In the genomic region with DNA sequence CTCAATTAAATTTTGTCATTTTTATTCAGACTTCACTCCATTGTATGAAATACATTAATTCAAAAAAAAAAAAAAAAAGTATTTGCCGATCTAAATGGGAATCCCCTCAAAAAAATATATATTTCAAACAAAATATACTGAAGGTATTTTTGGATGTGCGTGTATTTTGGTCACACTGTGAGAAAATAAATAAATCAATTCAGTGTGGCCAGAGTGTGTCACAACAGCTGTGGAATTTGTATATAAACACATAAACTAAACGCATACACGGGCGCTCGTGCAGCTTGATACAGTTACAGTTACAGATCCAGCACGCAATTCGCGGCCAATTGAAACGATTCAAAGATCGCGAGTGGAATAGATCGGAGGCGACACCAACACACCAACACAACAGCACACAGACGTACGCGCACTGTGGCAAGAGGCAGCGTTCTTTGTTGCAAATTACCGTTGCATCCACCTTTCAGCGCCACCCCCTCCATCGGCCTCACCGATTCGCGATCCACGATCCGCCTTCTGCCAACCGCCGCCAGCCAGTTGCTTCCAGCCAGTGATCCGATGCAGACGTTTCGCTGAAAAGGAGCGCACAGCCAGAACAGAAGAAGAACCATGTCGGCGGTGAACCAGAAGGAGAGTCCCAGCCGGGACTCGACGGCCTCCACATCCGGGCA, we compare ENCODE assay signal across 2 fruit fly cellular contexts.
TF ChIP-seq lines count a peak whose summit lies in the region.

A gene (plus strand): TSS at position 260 of the 671 bp plus-strand sequence.

TF ChIP-seq in whole organism, embryonic, 481 proteins besides CTCF, POLR2A, EP300 and RAD21 (continued from another document and continues in another):
- TF ChIP-seq unc-4 (GFP tag; IDR thresholded peaks at IDR 0.05; lab: Robert Waterston, UW; ENCODE audit: partially characterized antibody) (0 out of 2 replicates have a peak, but pooled peaks have one; percentile 28), CG18764 (GFP tag; optimal IDR thresholded peaks at IDR 0.05; lab: Kevin White, UChicago) (no peak), HLHmδ (GFP tag; optimal IDR thresholded peaks at IDR 0.05; lab: Kevin White, UChicago) (no peak), CG6272 (GFP tag; IDR thresholded peaks at IDR 0.05; lab: Robert Waterston, UW) (no peak), E2f2 (GFP tag; IDR thresholded peaks at IDR 0.05; lab: Robert Waterston, UW) (peak; percentile 57), br (optimal IDR thresholded peaks at IDR 0.05; lab: Kevin White, UChicago) (no peak), CG13775 (GFP tag; optimal IDR thresholded peaks at IDR 0.05; lab: Kevin White, UChicago) (no peak), cg (GFP tag; optimal IDR thresholded peaks at IDR 0.05; lab: Kevin White, UChicago) (peak; percentile 43), chm (GFP tag; IDR thresholded peaks at IDR 0.05; lab: Robert Waterston, UW) (no peak), zfh1 (GFP tag; IDR thresholded peaks at IDR 0.05; lab: Robert Waterston, UW) (no peak), Ets97D (GFP tag; optimal IDR thresholded peaks at IDR 0.05; lab: Kevin White, UChicago) (no peak), vvl (GFP tag; IDR thresholded peaks at IDR 0.05; lab: Robert Waterston, UW) (no peak), grn (GFP tag; optimal IDR thresholded peaks at IDR 0.05; lab: Kevin White, UChicago) (no peak), CG3281 (GFP tag; optimal IDR thresholded peaks at IDR 0.05; lab: Kevin White, UChicago) (no peak), CG2129 (GFP tag; IDR thresholded peaks at IDR 0.05; lab: Robert Waterston, UW; ENCODE audit: partially characterized antibody) (no peak), CG17328 (GFP tag; IDR thresholded peaks at IDR 0.05; lab: Robert Waterston, UW) (no peak), lov (optimal IDR thresholded peaks at IDR 0.05; lab: Kevin White, UChicago) (no peak), lov (GFP tag; IDR thresholded peaks at IDR 0.05; lab: Robert Waterston, UW) (no peak), Trl (optimal IDR thresholded peaks at IDR 0.05; lab: Kevin White, UChicago) (no peak), Trl (GFP tag; optimal IDR thresholded peaks at IDR 0.05; lab: Kevin White, UChicago) (no peak), CG17186 (GFP tag; optimal IDR thresholded peaks at IDR 0.05; lab: Kevin White, UChicago) (no peak), Nf-YA (GFP tag; IDR thresholded peaks at IDR 0.05; lab: Robert Waterston, UW) (no peak), fd102C (GFP tag; optimal IDR thresholded peaks at IDR 0.05; lab: Kevin White, UChicago) (no peak), tin (GFP tag; optimal IDR thresholded peaks at IDR 0.05; lab: Kevin White, UChicago) (no peak), Dfd (GFP tag; optimal IDR thresholded peaks at IDR 0.05; lab: Kevin White, UChicago) (no peak), insv (GFP tag; optimal IDR thresholded peaks at IDR 0.05; lab: Kevin White, UChicago) (no peak), Ravus (GFP tag; IDR thresholded peaks at IDR 0.05; lab: Robert Waterston, UW) (no peak), jumu (GFP tag; optimal IDR thresholded peaks at IDR 0.05; lab: Kevin White, UChicago) (no peak), Rfx (GFP tag; IDR thresholded peaks at IDR 0.05; lab: Robert Waterston, UW) (no peak), CG4360 (GFP tag; IDR thresholded peaks at IDR 0.05; lab: Robert Waterston, UW) (no peak), CG7987 (GFP tag; optimal IDR thresholded peaks at IDR 0.05; lab: Kevin White, UChicago) (no peak), CG8281 (tag; optimal IDR thresholded peaks at IDR 0.05; lab: Kevin White, UChicago) (no peak), btn (GFP tag; optimal IDR thresholded peaks at IDR 0.05; lab: Kevin White, UChicago) (no peak), CG16815 (GFP tag; optimal IDR thresholded peaks at IDR 0.05; lab: Kevin White, UChicago) (no peak), pfk (GFP tag; optimal IDR thresholded peaks at IDR 0.05; lab: Kevin White, UChicago) (no peak), CG6683 (GFP tag; optimal IDR thresholded peaks at IDR 0.05; lab: Kevin White, UChicago) (no peak), CG10274 (GFP tag; optimal IDR thresholded peaks at IDR 0.05; lab: Kevin White, UChicago) (no peak), fu2 (GFP tag; optimal IDR thresholded peaks at IDR 0.05; lab: Kevin White, UChicago) (no peak), CG7786 (GFP tag; optimal IDR thresholded peaks at IDR 0.05; lab: Kevin White, UChicago) (no peak), Hsf (GFP tag; optimal IDR thresholded peaks at IDR 0.05; lab: Kevin White, UChicago) (no peak), ewg (GFP tag; optimal IDR thresholded peaks at IDR 0.05; lab: Kevin White, UChicago) (no peak), Hmr (GFP tag; optimal IDR thresholded peaks at IDR 0.05; lab: Kevin White, UChicago) (peak; percentile 21), exex (tag; optimal IDR thresholded peaks at IDR 0.05; lab: Kevin White, UChicago) (no peak), kay (GFP tag; optimal IDR thresholded peaks at IDR 0.05; lab: Kevin White, UChicago) (no peak), C15 (GFP tag; IDR thresholded peaks at IDR 0.05; lab: Robert Waterston, UW) (no peak), bcd (GFP tag; optimal IDR thresholded peaks at IDR 0.05; lab: Kevin White, UChicago) (no peak), NC2α (GFP tag; optimal IDR thresholded peaks at IDR 0.05; lab: Kevin White, UChicago) (no peak), CG3407 (GFP tag; optimal IDR thresholded peaks at IDR 0.05; lab: Kevin White, UChicago) (no peak), fd96Cb (tag; optimal IDR thresholded peaks at IDR 0.05; lab: Kevin White, UChicago) (no peak), psq (GFP tag; optimal IDR thresholded peaks at IDR 0.05; lab: Kevin White, UChicago) (no peak), Fer1 (GFP tag; optimal IDR thresholded peaks at IDR 0.05; lab: Kevin White, UChicago) (no peak), Adf1 (GFP tag; IDR thresholded peaks at IDR 0.05; lab: Robert Waterston, UW) (no peak), B-H1 (GFP tag; IDR thresholded peaks at IDR 0.05; lab: Robert Waterston, UW) (no peak), Kr (GFP tag; optimal IDR thresholded peaks at IDR 0.05; lab: Kevin White, UChicago) (no peak), CG12659 (GFP tag; optimal IDR thresholded peaks at IDR 0.05; lab: Kevin White, UChicago) (peak; percentile 27), CG8944 (GFP tag; optimal IDR thresholded peaks at IDR 0.05; lab: Kevin White, UChicago) (no peak), Bgb (GFP tag; IDR thresholded peaks at IDR 0.05; lab: Robert Waterston, UW; ENCODE audit: partially characterized antibody) (no peak), esg (GFP tag; conservative IDR thresholded peaks at IDR 0.05; lab: Robert Waterston, UW) (no peak), CG11085 (GFP tag; IDR thresholded peaks at IDR 0.05; lab: Robert Waterston, UW) (no peak), CG4404 (GFP tag; IDR thresholded peaks at IDR 0.05; lab: Robert Waterston, UW) (no peak), crc (GFP tag; optimal IDR thresholded peaks at IDR 0.05; lab: Kevin White, UChicago) (no peak), CG6854 (GFP tag; optimal IDR thresholded peaks at IDR 0.05; lab: Kevin White, UChicago) (no peak), sr (GFP tag; IDR thresholded peaks at IDR 0.05; lab: Robert Waterston, UW) (no peak), CG10543 (GFP tag; optimal IDR thresholded peaks at IDR 0.05; lab: Kevin White, UChicago) (no peak), Gsc (GFP tag; IDR thresholded peaks at IDR 0.05; lab: Robert Waterston, UW) (no peak), repo (GFP tag; optimal IDR thresholded peaks at IDR 0.05; lab: Kevin White, UChicago) (no peak)

TF ChIP-seq in whole organism, prepupa, 60 proteins besides CTCF, POLR2A, EP300 and RAD21 (continued from another document):
- TF ChIP-seq Gug (GFP tag; IDR thresholded peaks at IDR 0.05; lab: Robert Waterston, UW) = no peak
- TF ChIP-seq fd59A (GFP tag; optimal IDR thresholded peaks at IDR 0.05; lab: Kevin White, UChicago) = no peak
- TF ChIP-seq CG15336 (GFP tag; IDR thresholded peaks at IDR 0.05; lab: Robert Waterston, UW) = peak; percentile 37; the same call in 1 of the 2 replicates
- peak; percentile 57; the same call in 2 of the 3 replicates for TF ChIP-seq eg (GFP tag; IDR thresholded peaks at IDR 0.05; lab: Robert Waterston, UW)
- peak; percentile 78 for TF ChIP-seq fkh (GFP tag; optimal IDR thresholded peaks at IDR 0.05; lab: Kevin White, UChicago)
- peak; percentile 43 for TF ChIP-seq CG6854 (GFP tag; optimal IDR thresholded peaks at IDR 0.05; lab: Kevin White, UChicago)
- no peak for TF ChIP-seq CG16779 (tag; optimal IDR thresholded peaks at IDR 0.05; lab: Kevin White, UChicago)
- no peak for TF ChIP-seq Hr4 (GFP tag; optimal IDR thresholded peaks at IDR 0.05; lab: Kevin White, UChicago)
- no peak for TF ChIP-seq CG6808 (GFP tag; optimal IDR thresholded peaks at IDR 0.05; lab: Kevin White, UChicago)
- TF ChIP-seq CG34406 (GFP tag; optimal IDR thresholded peaks at IDR 0.05; lab: Kevin White, UChicago) = no peak
- no peak for TF ChIP-seq CG6276 (GFP tag; optimal IDR thresholded peaks at IDR 0.05; lab: Kevin White, UChicago)
- peak; percentile 38 for TF ChIP-seq Met (GFP tag; optimal IDR thresholded peaks at IDR 0.05; lab: Kevin White, UChicago)
- no peak for TF ChIP-seq Hr39 (GFP tag; optimal IDR thresholded peaks at IDR 0.05; lab: Kevin White, UChicago)
- no peak for TF ChIP-seq CG11762 (GFP tag; optimal IDR thresholded peaks at IDR 0.05; lab: Kevin White, UChicago; ENCODE audit: insufficient read depth)
- peak; percentile 56; the same call in 1 of the 3 replicates for TF ChIP-seq CG6163 (GFP tag; IDR thresholded peaks at IDR 0.05; lab: Robert Waterston, UW)
- TF ChIP-seq dac (GFP tag; optimal IDR thresholded peaks at IDR 0.05; lab: Kevin White, UChicago) = no peak
- peak; percentile 5 for TF ChIP-seq esn (GFP tag; optimal IDR thresholded peaks at IDR 0.05; lab: Kevin White, UChicago)
- peak; percentile 87 for TF ChIP-seq dsx (GFP tag; optimal IDR thresholded peaks at IDR 0.05; lab: Kevin White, UChicago; ENCODE audit: poor library complexity, severe bottlenecking)
- peak; percentile 20 for TF ChIP-seq topi (GFP tag; optimal IDR thresholded peaks at IDR 0.05; lab: Kevin White, UChicago)
- TF ChIP-seq svp (GFP tag; lab: Kevin White, UChicago) = peak; percentile 49
- TF ChIP-seq Lpt (GFP tag; optimal IDR thresholded peaks at IDR 0.05; lab: Kevin White, UChicago) = no peak
- no peak for TF ChIP-seq CG10631 (GFP tag; optimal IDR thresholded peaks at IDR 0.05; lab: Kevin White, UChicago)
- TF ChIP-seq lz (GFP tag; optimal IDR thresholded peaks at IDR 0.05; lab: Kevin White, UChicago) = peak; percentile 31
- no peak for TF ChIP-seq CG11902 (GFP tag; optimal IDR thresholded peaks at IDR 0.05; lab: Kevin White, UChicago)
- TF ChIP-seq Eip93F (GFP tag; optimal IDR thresholded peaks at IDR 0.05; lab: Kevin White, UChicago) = no peak
- TF ChIP-seq Smox (GFP tag; optimal IDR thresholded peaks at IDR 0.05; lab: Kevin White, UChicago) = no peak
